Fruit fly (Drosophila melanogaster) whole organism, embryonic: ENCODE data around the gene Aasdh.

Source experiments
- Atf6 ChIP-seq: fragments of 200-800 bp; sonication (Bioruptor generic); IDR thresholded peaks from 2 replicates; pipeline ENCODE4 v1.3.6; 2022; ENCODE audit warnings: missing biosample characterization, missing genetic modification characterization
- BEAF-32 ChIP-seq: fragments of 200-800 bp; sonication (Bioruptor generic); optimal IDR thresholded peaks from 3 replicates; lab custom pipeline; 2017; ENCODE audit warnings: missing biosample characterization, missing genetic modification characterization, mild to moderate bottlenecking, moderate library complexity, missing genetic modification reagents
- CG10274 ChIP-seq: fragments of 200-800 bp; sonication (Bioruptor generic); optimal IDR thresholded peaks from 3 replicates; lab custom pipeline; 2017; ENCODE audit warnings: missing biosample characterization, mild to moderate bottlenecking, missing genetic modification characterization
- CG10431 ChIP-seq: fragments of 200-800 bp; sonication (Bioruptor generic); optimal IDR thresholded peaks from 3 replicates; lab custom pipeline; 2018; ENCODE audit warnings: missing biosample characterization, mild to moderate bottlenecking, missing genetic modification characterization
- CG11398 ChIP-seq: fragments of 200-800 bp; sonication (Bioruptor generic); optimal IDR thresholded peaks from 2 replicates; lab custom pipeline; 2016; ENCODE audit warnings: missing biosample characterization, missing genetic modification characterization
- CG11560 ChIP-seq: fragments of 200-800 bp; sonication (Bioruptor generic); IDR thresholded peaks from 3 replicates; pipeline ENCODE4 v1.3.6; 2022; ENCODE audit warnings: missing biosample characterization, missing genetic modification characterization
- CG12659 ChIP-seq: fragments of 200-800 bp; sonication (Bioruptor generic); optimal IDR thresholded peaks from 3 replicates; lab custom pipeline; 2017; ENCODE audit warnings: mild to moderate bottlenecking, missing biosample characterization, missing genetic modification reagents, missing genetic modification characterization
- CG14710 ChIP-seq: fragments of 200-800 bp; sonication (Bioruptor generic); optimal IDR thresholded peaks from 3 replicates; lab custom pipeline; 2019; ENCODE audit warnings: missing biosample characterization, mild to moderate bottlenecking, missing genetic modification characterization, moderate library complexity
- CG15073 ChIP-seq: fragments of 200-800 bp; sonication (Bioruptor generic); optimal IDR thresholded peaks from 2 replicates; lab custom pipeline; 2016; ENCODE audit warnings: missing biosample characterization, missing genetic modification characterization
- CG15269 ChIP-seq: fragments of 200-800 bp; sonication (Bioruptor generic); optimal IDR thresholded peaks from 2 replicates; lab custom pipeline; 2018; ENCODE audit warnings: missing biosample characterization, mild to moderate bottlenecking, missing genetic modification characterization, moderate library complexity
- CG15601 ChIP-seq: fragments of 200-800 bp; sonication (Bioruptor generic); optimal IDR thresholded peaks from 3 replicates; lab custom pipeline; 2019; ENCODE audit warnings: missing biosample characterization, mild to moderate bottlenecking, missing genetic modification characterization, moderate library complexity
- CG15696 ChIP-seq: fragments of 200-800 bp; sonication (Bioruptor generic); optimal IDR thresholded peaks from 2 replicates; lab custom pipeline; 2019; ENCODE audit warnings: missing biosample characterization, mild to moderate bottlenecking, missing genetic modification characterization, moderate library complexity
- CG16815 ChIP-seq: fragments of 200-800 bp; sonication (Bioruptor generic); optimal IDR thresholded peaks from 3 replicates; lab custom pipeline; 2017; ENCODE audit warnings: missing biosample characterization, mild to moderate bottlenecking, missing genetic modification characterization
- CG16863 ChIP-seq: fragments of 200-800 bp; sonication (Bioruptor generic); optimal IDR thresholded peaks from 3 replicates; lab custom pipeline; 2016; ENCODE audit warnings: missing biosample characterization, missing genetic modification characterization
- CG17912 ChIP-seq: fragments of 200-800 bp; sonication (Bioruptor generic); optimal IDR thresholded peaks from 2 replicates; lab custom pipeline; 2018; ENCODE audit warnings: missing biosample characterization, mild to moderate bottlenecking, missing genetic modification characterization
- CG18476 ChIP-seq: fragments of 200-800 bp; sonication (Bioruptor generic); optimal IDR thresholded peaks from 2 replicates; lab custom pipeline; 2016; ENCODE audit warnings: missing biosample characterization, mild to moderate bottlenecking, missing genetic modification characterization
- CG31441 ChIP-seq: fragments of 200-800 bp; sonication (Bioruptor generic); IDR thresholded peaks from 2 replicates; pipeline ENCODE4 v1.3.6; 2022; ENCODE audit warnings: missing biosample characterization, missing genetic modification characterization
- CG34422 ChIP-seq: fragments of 200-800 bp; sonication (Bioruptor generic); IDR thresholded peaks from 3 replicates; pipeline ENCODE4 v1.3.6; 2022; ENCODE audit warnings: missing biosample characterization, missing genetic modification characterization
- CG4282 ChIP-seq: fragments of 200-800 bp; sonication (Bioruptor generic); optimal IDR thresholded peaks from 2 replicates; lab custom pipeline; 2016; ENCODE audit warnings: missing biosample characterization, missing genetic modification characterization
- CG4617 ChIP-seq: fragments of 200-800 bp; sonication (Bioruptor generic); optimal IDR thresholded peaks from 3 replicates; lab custom pipeline; 2016; ENCODE audit warnings: missing biosample characterization, missing genetic modification characterization, borderline replicate concordance
- CG5953 ChIP-seq: fragments of 200-800 bp; sonication (Bioruptor generic); IDR thresholded peaks from 2 replicates; pipeline ENCODE4 v1.3.6; 2022; ENCODE audit warnings: missing biosample characterization, missing genetic modification characterization
- CG8388 ChIP-seq: fragments of 200-800 bp; sonication (Bioruptor generic); optimal IDR thresholded peaks from 2 replicates; lab custom pipeline; 2019; ENCODE audit warnings: missing biosample characterization, mild to moderate bottlenecking, missing genetic modification characterization, moderate library complexity
- CG9437 ChIP-seq: fragments of 200-800 bp; sonication (Bioruptor generic); optimal IDR thresholded peaks from 2 replicates; lab custom pipeline; 2018; ENCODE audit warnings: missing biosample characterization, mild to moderate bottlenecking, missing genetic modification characterization
- CG9727 ChIP-seq: fragments of 200-800 bp; sonication (Bioruptor generic); optimal IDR thresholded peaks from 3 replicates; lab custom pipeline; 2017; ENCODE audit warnings: missing biosample characterization, mild to moderate bottlenecking, missing genetic modification characterization
- E2f2 ChIP-seq: fragments of 200-800 bp; sonication (Bioruptor generic); IDR thresholded peaks from 2 replicates; pipeline ENCODE4 v1.3.6; 2022; ENCODE audit warnings: missing biosample characterization, missing genetic modification characterization
- Gsc ChIP-seq: fragments of 200-800 bp; sonication (Bioruptor generic); IDR thresholded peaks from 2 replicates; pipeline ENCODE4 v1.3.6; 2022; ENCODE audit warnings: missing biosample characterization, missing genetic modification characterization
- H15 ChIP-seq: fragments of 200-800 bp; sonication (Bioruptor generic); IDR thresholded peaks from 3 replicates; pipeline ENCODE4 v1.3.6; 2022; ENCODE audit warnings: missing biosample characterization, missing genetic modification characterization
- Kr ChIP-seq: fragments of 200-800 bp; sonication (Bioruptor generic); optimal IDR thresholded peaks from 2 replicates; lab custom pipeline; 2017; ENCODE audit warnings: missing biosample characterization, mild to moderate bottlenecking, missing genetic modification characterization
- Lhr ChIP-seq: fragments of 200-800 bp; sonication (Bioruptor generic); optimal IDR thresholded peaks from 3 replicates; lab custom pipeline; 2017; ENCODE audit warnings: mild to moderate bottlenecking, missing biosample characterization, missing genetic modification reagents, missing genetic modification characterization
- Meics ChIP-seq: fragments of 200-800 bp; sonication (Bioruptor generic); optimal IDR thresholded peaks from 2 replicates; lab custom pipeline; 2017; ENCODE audit warnings: missing biosample characterization, mild to moderate bottlenecking, missing genetic modification characterization
- Optix ChIP-seq: fragments of 200-800 bp; sonication (Bioruptor generic); IDR thresholded peaks from 3 replicates; pipeline ENCODE4 v1.3.6; 2022; ENCODE audit warnings: missing biosample characterization, missing genetic modification characterization
- az2 ChIP-seq: fragments of 200-800 bp; sonication (Bioruptor generic); optimal IDR thresholded peaks from 3 replicates; lab custom pipeline; 2016; ENCODE audit warnings: missing biosample characterization, missing genetic modification characterization
- chm ChIP-seq: fragments of 200-800 bp; sonication (Bioruptor generic); IDR thresholded peaks from 2 replicates; pipeline ENCODE4 v1.3.6; 2022; ENCODE audit warnings: missing biosample characterization, missing genetic modification characterization
- corto ChIP-seq: fragments of 200-800 bp; sonication (Bioruptor generic); optimal IDR thresholded peaks from 2 replicates; lab custom pipeline; 2016; ENCODE audit warnings: missing biosample characterization, mild to moderate bottlenecking, missing genetic modification characterization, moderate library complexity
- cwo ChIP-seq: fragments of 200-800 bp; sonication (Bioruptor generic); optimal IDR thresholded peaks from 3 replicates; lab custom pipeline; 2017; ENCODE audit warnings: missing biosample characterization, missing genetic modification characterization, mild to moderate bottlenecking, moderate library complexity, missing genetic modification reagents
- eve ChIP-seq, 2 experiments: fragments of >200 bp; optimal IDR thresholded peaks; 2 replicates each; lab custom pipeline; 2017; ENCODE audit warnings: missing biosample characterization in 2 of 2, missing genetic modification characterization in 2 of 2
- fd102C ChIP-seq: fragments of 200-800 bp; sonication (Bioruptor generic); optimal IDR thresholded peaks from 2 replicates; lab custom pipeline; 2018; ENCODE audit warnings: missing biosample characterization, mild to moderate bottlenecking, missing genetic modification characterization, moderate library complexity
- gce ChIP-seq: fragments of 200-800 bp; sonication (Bioruptor generic); IDR thresholded peaks from 3 replicates; pipeline ENCODE4 v1.3.6; 2022; ENCODE audit warnings: missing biosample characterization, missing genetic modification characterization
- gsb ChIP-seq: fragments of 200-800 bp; sonication (Bioruptor generic); IDR thresholded peaks from 2 replicates; pipeline ENCODE4 v1.3.6; 2022; ENCODE audit warnings: missing biosample characterization, missing genetic modification characterization
- klu ChIP-seq: fragments of 200-800 bp; sonication (Bioruptor generic); IDR thresholded peaks from 2 replicates; pipeline ENCODE4 v1.3.6; 2022; ENCODE audit warnings: missing biosample characterization, missing genetic modification characterization
- lola ChIP-seq, 3 experiments: fragments of >200 bp in 2 of 3; fragments of 200-800 bp in 1 of 3; sonication (Bioruptor generic) in 1 of 3; optimal IDR thresholded peaks; 2 replicates each; lab custom pipeline; 2017 to 2019; ENCODE audit warnings: missing biosample characterization in 3 of 3, missing genetic modification characterization in 3 of 3, mild to moderate bottlenecking in 1 of 3, moderate library complexity in 1 of 3
- mam ChIP-seq: fragments of 200-800 bp; sonication (Bioruptor generic); optimal IDR thresholded peaks from 3 replicates; lab custom pipeline; 2016; ENCODE audit warnings: missing biosample characterization, missing genetic modification characterization
- oc ChIP-seq: fragments of 200-800 bp; sonication (Bioruptor generic); optimal IDR thresholded peaks from 2 replicates; lab custom pipeline; 2018; ENCODE audit warnings: missing biosample characterization, mild to moderate bottlenecking, missing genetic modification characterization, moderate library complexity
- onecut ChIP-seq: fragments of 200-800 bp; sonication (Bioruptor generic); IDR thresholded peaks from 2 replicates; pipeline ENCODE4 v1.3.6; 2022; ENCODE audit warnings: missing biosample characterization, missing genetic modification characterization
- sna ChIP-seq: fragments of 200-800 bp; sonication (Bioruptor generic); IDR thresholded peaks from 2 replicates; pipeline ENCODE4 v1.3.6; 2022; ENCODE audit warnings: missing biosample characterization, missing genetic modification characterization; ENCODE audit not compliant: partially characterized antibody
- ssp ChIP-seq: fragments of 200-800 bp; sonication (Bioruptor generic); IDR thresholded peaks from 2 replicates; pipeline ENCODE4 v1.3.6; 2022; ENCODE audit warnings: missing biosample characterization, missing genetic modification characterization
- unpg ChIP-seq: fragments of 200-800 bp; sonication (Bioruptor generic); optimal IDR thresholded peaks from 3 replicates; lab custom pipeline; 2018; ENCODE audit warnings: missing biosample characterization, mild to moderate bottlenecking, missing genetic modification characterization, moderate library complexity
- zf30C ChIP-seq: fragments of 200-800 bp; sonication (Bioruptor generic); optimal IDR thresholded peaks from 3 replicates; lab custom pipeline; 2018; ENCODE audit warnings: missing biosample characterization, mild to moderate bottlenecking, missing genetic modification characterization

The Aasdh gene

dm6 chr2L:8403286-8404270 is 45.8 kb downstream of the Aasdh start, which contains the start of gene emb (continued):
- TF ChIP-seq CG8388 (GFP tag; lab: Kevin White, UChicago) (peak; percentile 4), CG12659 (GFP tag; lab: Kevin White, UChicago) (peak; percentile 93), oc (no peak), CG10274 (GFP tag; lab: Kevin White, UChicago) (no peak), H15 (no peak), CG34422 (GFP tag; lab: Robert Waterston, UW) (peak; percentile 79; the same call in 1 of the 3 replicates), CG15696 (tag; lab: Kevin White, UChicago) (no peak), sna (GFP tag; lab: Robert Waterston, UW) (peak; percentile 93), eve (GFP tag; optimal IDR thresholded peaks at IDR 0.05; lab: Kevin White, UChicago) (no peak), CG4617 (peak; percentile 61), corto (GFP tag; lab: Kevin White, UChicago) (no peak), zf30C (GFP tag; lab: Kevin White, UChicago) (no peak), CG31441 (GFP tag; lab: Robert Waterston, UW) (no peak), CG18476 (GFP tag; lab: Kevin White, UChicago) (peak; percentile 41), chm (GFP tag; lab: Robert Waterston, UW) (peak; percentile 17; the same call in 1 of the 2 replicates), Lhr (peak; percentile 93), CG16815 (GFP tag; lab: Kevin White, UChicago) (no peak), CG11398 (GFP tag; lab: Kevin White, UChicago) (no peak), CG15601 (tag; lab: Kevin White, UChicago) (peak; percentile 47), Optix (no peak), CG16863 (GFP tag; lab: Kevin White, UChicago) (peak; percentile 1), CG4282 (GFP tag; lab: Kevin White, UChicago) (no peak), klu (GFP tag; lab: Robert Waterston, UW) (no peak), Kr (GFP tag; lab: Kevin White, UChicago) (no peak), BEAF-32 (GFP tag; lab: Kevin White, UChicago) (peak; percentile 91), Meics (GFP tag; lab: Kevin White, UChicago) (peak; percentile 45), gsb (no peak), CG10431 (no peak), CG15073 (GFP tag; lab: Kevin White, UChicago) (no peak), onecut (GFP tag; lab: Robert Waterston, UW) (peak; percentile 1; the same call in 1 of the 2 replicates), lola (GFP tag; optimal IDR thresholded peaks at IDR 0.05; lab: Kevin White, UChicago) (peak in 1 of 3 experiments; percentile 38), CG17912 (GFP tag; lab: Kevin White, UChicago) (no peak), CG9727 (GFP tag; lab: Kevin White, UChicago) (peak; percentile 66), Atf6 (GFP tag; lab: Robert Waterston, UW) (peak; percentile 39; the same call in 1 of the 2 replicates), gce (no peak), Gsc (no peak), CG11560 (tag; lab: Robert Waterston, UW) (peak; percentile 99), unpg (GFP tag; lab: Kevin White, UChicago) (no peak), CG9437 (GFP tag; lab: Kevin White, UChicago) (peak; percentile 68), CG5953 (GFP tag; lab: Robert Waterston, UW) (no peak), az2 (GFP tag; lab: Kevin White, UChicago) (peak; percentile 51), mam (GFP tag; lab: Kevin White, UChicago) (peak; percentile 62), ssp (GFP tag; lab: Robert Waterston, UW) (peak; percentile 68), CG14710 (tag; lab: Kevin White, UChicago) (peak; percentile 97), E2f2 (GFP tag; lab: Robert Waterston, UW) (peak; percentile 62; the same call in 1 of the 2 replicates), CG15269 (tag; lab: Kevin White, UChicago) (no peak), fd102C (GFP tag; lab: Kevin White, UChicago) (no peak), cwo (GFP tag; lab: Kevin White, UChicago) (no peak)
